Worm (Caenorhabditis elegans) whole organism, L4/young adult: ENCODE measurements around the gene oac-10.

Experiments
- W03F9.2 ChIP-seq: fragments of 150-350 bp; optimal IDR thresholded peaks from 2 replicates; lab custom pipeline; 2014; ENCODE audit warnings: missing biosample characterization, missing genetic modification characterization
- dao-5 ChIP-seq: sonication (generic microtip); optimal IDR thresholded peaks from 2 replicates; lab custom pipeline; 2016; ENCODE audit warnings: missing genotype, missing genetic modification characterization, moderate library complexity, missing compliant biosample characterization

ce11 chrII:3829623-3830022 is 40.1 kb upstream of the oac-10 start:
- no peak for TF ChIP-seq dao-5 (tag; lab: Kevin White, UChicago)
- TF ChIP-seq W03F9.2 (tag; lab: Kevin White, UChicago) = no peak
